Worm (Caenorhabditis elegans) whole organism, young adult: Measurements from ENCODE around the gene nhr-7.

Experiments
- C06A6.2 ChIP-seq: fragments of 200-800 bp; sonication (Bioruptor generic); conservative IDR thresholded peaks from 2 replicates; pipeline ENCODE4 v1.3.6; 2022; ENCODE audit warnings: missing genetic modification characterization, missing compliant biosample characterization
- bed-2 ChIP-seq: fragments of 200-800 bp; sonication (Bioruptor generic); IDR thresholded peaks from 2 replicates; pipeline ENCODE4 v1.3.6; 2022; ENCODE audit warnings: missing genetic modification reagents, missing genetic modification characterization, missing compliant biosample characterization
- ccch-3 ChIP-seq: fragments of 200-800 bp; sonication (Bioruptor generic); optimal IDR thresholded peaks from 2 replicates; lab custom pipeline; 2018; ENCODE audit warnings: mild to moderate bottlenecking, missing genetic modification characterization, missing compliant biosample characterization
- lin-35 ChIP-seq, 3 experiments: fragments of 150-350 bp in 2 of 3; sonication (generic microtip) in 1 of 3; optimal IDR thresholded peaks; 2 replicates each; lab custom pipeline; 2014 to 2018; ENCODE audit warnings: missing biosample characterization in 3 of 3, missing genetic modification characterization in 3 of 3, missing genetic modification reagents in 3 of 3
- nhr-179 ChIP-seq: sonication (generic microtip); optimal IDR thresholded peaks from 2 replicates; lab custom pipeline; 2016; ENCODE audit warnings: mild to moderate bottlenecking, missing genetic modification characterization, missing compliant biosample characterization
- pbrm-1 ChIP-seq: fragments of 200-800 bp; sonication (Bioruptor generic); IDR thresholded peaks from 2 replicates; pipeline ENCODE4 v1.3.6; 2022; ENCODE audit warnings: missing genetic modification reagents, missing genetic modification characterization, missing compliant biosample characterization
- repo-1 ChIP-seq: sonication (generic microtip); optimal IDR thresholded peaks from 2 replicates; lab custom pipeline; 2017; ENCODE audit warnings: mild to moderate bottlenecking, missing genetic modification characterization, missing compliant biosample characterization
- snpc-4 ChIP-seq, 5 experiments: fragments of 150-350 bp in 1 of 5; sonication (generic microtip) in 4 of 5; optimal IDR thresholded peaks; 2 replicates each; lab custom pipeline; 2014 to 2018; ENCODE audit warnings: missing genetic modification characterization in 5 of 5, missing biosample characterization in 3 of 5, antibody characterized with exemption in 2 of 5, mild to moderate bottlenecking in 2 of 5, missing compliant biosample characterization in 2 of 5, missing genotype in 2 of 5, moderate library complexity in 2 of 5, missing genetic modification reagents in 1 of 5
- unc-130 ChIP-seq: sonication (generic microtip); optimal IDR thresholded peaks from 2 replicates; lab custom pipeline; 2016; ENCODE audit warnings: missing genetic modification reagents, missing genetic modification characterization, missing compliant biosample characterization
- ztf-26 ChIP-seq: sonication (generic microtip); optimal IDR thresholded peaks from 2 replicates; lab custom pipeline; 2017; ENCODE audit warnings: missing genetic modification characterization, missing compliant biosample characterization

ce11 chrIV:11319884-11320362 is 48.8 kb upstream of the nhr-7 start, which contains the start of gene B0035.18:
- TF ChIP-seq repo-1 (tag; lab: Kevin White, UChicago) (no peak), ccch-3 (no peak), nhr-179 (tag; lab: Kevin White, UChicago) (no peak), bed-2 (GFP tag; lab: Robert Waterston, UW) (no peak), C06A6.2 (no peak), pbrm-1 (GFP tag; lab: Robert Waterston, UW) (no peak), lin-35 (GFP tag; optimal IDR thresholded peaks at IDR 0.05; lab: Kevin White, UChicago) (no peak), snpc-4 (GFP tag; optimal IDR thresholded peaks at IDR 0.05; lab: Kevin White, UChicago) (no peak), snpc-4 (tag; optimal IDR thresholded peaks at IDR 0.05; lab: Kevin White, UChicago) (no peak), unc-130 (GFP tag; lab: Kevin White, UChicago) (no peak), ztf-26 (tag; lab: Kevin White, UChicago) (no peak)
